Fruit fly (Drosophila melanogaster) whole organism, adult: ENCODE results near the gene laza.

Source experiments
- CG11617 ChIP-seq: fragments of 200-800 bp; sonication (Bioruptor generic); optimal IDR thresholded peaks from 2 replicates; lab custom pipeline; 2017; ENCODE audit warnings: mild to moderate bottlenecking, missing biosample characterization, missing genetic modification reagents, missing genetic modification characterization
- CG12768 ChIP-seq: fragments of 200-800 bp; sonication (Bioruptor generic); optimal IDR thresholded peaks from 2 replicates; lab custom pipeline; 2017; ENCODE audit warnings: missing biosample characterization, missing genetic modification characterization, mild to moderate bottlenecking, moderate library complexity, missing genetic modification reagents
- CG14711 ChIP-seq: fragments of 200-800 bp; sonication (Bioruptor generic); optimal IDR thresholded peaks from 2 replicates; lab custom pipeline; 2018; ENCODE audit warnings: missing biosample characterization, mild to moderate bottlenecking, missing genetic modification characterization, moderate library complexity
- CG1620 ChIP-seq: fragments of 200-800 bp; sonication (Bioruptor generic); optimal IDR thresholded peaks from 2 replicates; lab custom pipeline; 2016; ENCODE audit warnings: missing biosample characterization, missing genetic modification characterization
- CG33017 ChIP-seq: fragments of 200-800 bp; sonication (Bioruptor generic); optimal IDR thresholded peaks from 2 replicates; lab custom pipeline; 2018; ENCODE audit warnings: missing biosample characterization, mild to moderate bottlenecking, missing genetic modification characterization, moderate library complexity
- CG5204 ChIP-seq: fragments of 200-800 bp; sonication (Bioruptor generic); optimal IDR thresholded peaks from 2 replicates; lab custom pipeline; 2016; ENCODE audit warnings: missing biosample characterization, missing genetic modification characterization
- CG7045 ChIP-seq: fragments of 200-800 bp; sonication (Bioruptor generic); optimal IDR thresholded peaks from 2 replicates; lab custom pipeline; 2017; ENCODE audit warnings: missing biosample characterization, mild to moderate bottlenecking, missing genetic modification characterization
- CG7101 ChIP-seq: fragments of 200-800 bp; sonication (Bioruptor generic); optimal IDR thresholded peaks from 2 replicates; lab custom pipeline; 2018; ENCODE audit warnings: missing biosample characterization, mild to moderate bottlenecking, missing genetic modification characterization, moderate library complexity
- Clk ChIP-seq: fragments of 200-800 bp; sonication (Bioruptor generic); optimal IDR thresholded peaks from 2 replicates; lab custom pipeline; 2017; ENCODE audit warnings: missing biosample characterization, missing genetic modification characterization
- Crg-1 ChIP-seq: fragments of 200-800 bp; sonication (Bioruptor generic); optimal IDR thresholded peaks from 2 replicates; lab custom pipeline; 2016; ENCODE audit warnings: missing biosample characterization, missing genetic modification characterization
- Hr96 ChIP-seq: fragments of 200-800 bp; sonication (Bioruptor generic); optimal IDR thresholded peaks from 2 replicates; lab custom pipeline; 2016; ENCODE audit warnings: missing biosample characterization, missing genetic modification characterization
- Mnt ChIP-seq: fragments of 200-800 bp; sonication (Bioruptor generic); optimal IDR thresholded peaks from 2 replicates; lab custom pipeline; 2016; ENCODE audit warnings: missing biosample characterization, mild to moderate bottlenecking, missing genetic modification characterization
- bab1 ChIP-seq: fragments of 200-800 bp; sonication (Bioruptor generic); optimal IDR thresholded peaks from 3 replicates; lab custom pipeline; 2019; ENCODE audit warnings: missing biosample characterization, mild to moderate bottlenecking, missing genetic modification characterization, moderate library complexity
- cic ChIP-seq: fragments of 200-800 bp; sonication (Bioruptor generic); optimal IDR thresholded peaks from 2 replicates; lab custom pipeline; 2017; ENCODE audit warnings: missing biosample characterization, mild to moderate bottlenecking, missing genetic modification characterization, moderate library complexity
- cnc ChIP-seq, 2 experiments: fragments of >200 bp; optimal IDR thresholded peaks; 2 replicates each; lab custom pipeline; 2017
- kay ChIP-seq: fragments of 200-800 bp; sonication (Bioruptor generic); peaks from one replicate; lab custom pipeline; 2016; ENCODE audit warnings: missing biosample characterization, missing genetic modification characterization, borderline replicate concordance
- ovo ChIP-seq: fragments of 200-800 bp; sonication (Bioruptor generic); optimal IDR thresholded peaks from 2 replicates; lab custom pipeline; 2016; ENCODE audit warnings: missing biosample characterization, missing genetic modification characterization
- pad ChIP-seq: fragments of 200-800 bp; sonication (Bioruptor generic); optimal IDR thresholded peaks from 3 replicates; lab custom pipeline; 2017; ENCODE audit warnings: missing biosample characterization, missing genetic modification characterization, mild to moderate bottlenecking, moderate library complexity, missing genetic modification reagents
- tj ChIP-seq: fragments of 200-800 bp; sonication (Bioruptor generic); optimal IDR thresholded peaks from 3 replicates; lab custom pipeline; 2017; ENCODE audit warnings: missing biosample characterization, mild to moderate bottlenecking, missing genetic modification characterization, moderate library complexity
- toe ChIP-seq: fragments of 200-800 bp; sonication (Bioruptor generic); optimal IDR thresholded peaks from 2 replicates; lab custom pipeline; 2016; ENCODE audit warnings: missing biosample characterization, missing genetic modification characterization

The laza gene

DNA sequence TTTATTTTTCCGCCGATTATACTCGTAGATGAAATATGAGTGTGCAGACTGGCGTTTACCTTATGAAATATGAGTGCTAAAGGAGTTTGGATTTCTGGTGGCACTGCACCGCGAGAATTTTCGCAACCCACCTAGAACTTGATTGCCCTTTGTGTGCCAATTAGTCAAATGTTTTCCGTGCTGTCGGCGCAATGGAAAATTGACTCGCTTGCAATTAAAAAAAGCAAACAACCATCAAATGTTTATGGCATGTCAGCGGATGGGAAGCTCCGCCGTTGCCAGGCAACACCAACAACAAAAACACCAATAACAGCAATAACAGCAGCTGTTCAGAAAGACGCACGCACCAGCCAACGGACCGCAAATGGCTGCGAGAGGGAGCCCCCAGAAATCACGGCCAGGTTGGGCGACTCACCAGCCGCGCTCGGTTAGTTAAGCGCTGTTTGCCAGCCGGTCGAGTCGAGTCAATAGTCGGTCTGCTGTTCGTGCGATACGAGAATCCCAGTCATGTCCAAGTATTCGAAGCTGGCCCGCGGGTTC lies 5.5 kb upstream of the laza start:
- TF ChIP-seq Mnt (no peak), tj (GFP tag; lab: Kevin White, UChicago) (peak; percentile 48)

DNA sequence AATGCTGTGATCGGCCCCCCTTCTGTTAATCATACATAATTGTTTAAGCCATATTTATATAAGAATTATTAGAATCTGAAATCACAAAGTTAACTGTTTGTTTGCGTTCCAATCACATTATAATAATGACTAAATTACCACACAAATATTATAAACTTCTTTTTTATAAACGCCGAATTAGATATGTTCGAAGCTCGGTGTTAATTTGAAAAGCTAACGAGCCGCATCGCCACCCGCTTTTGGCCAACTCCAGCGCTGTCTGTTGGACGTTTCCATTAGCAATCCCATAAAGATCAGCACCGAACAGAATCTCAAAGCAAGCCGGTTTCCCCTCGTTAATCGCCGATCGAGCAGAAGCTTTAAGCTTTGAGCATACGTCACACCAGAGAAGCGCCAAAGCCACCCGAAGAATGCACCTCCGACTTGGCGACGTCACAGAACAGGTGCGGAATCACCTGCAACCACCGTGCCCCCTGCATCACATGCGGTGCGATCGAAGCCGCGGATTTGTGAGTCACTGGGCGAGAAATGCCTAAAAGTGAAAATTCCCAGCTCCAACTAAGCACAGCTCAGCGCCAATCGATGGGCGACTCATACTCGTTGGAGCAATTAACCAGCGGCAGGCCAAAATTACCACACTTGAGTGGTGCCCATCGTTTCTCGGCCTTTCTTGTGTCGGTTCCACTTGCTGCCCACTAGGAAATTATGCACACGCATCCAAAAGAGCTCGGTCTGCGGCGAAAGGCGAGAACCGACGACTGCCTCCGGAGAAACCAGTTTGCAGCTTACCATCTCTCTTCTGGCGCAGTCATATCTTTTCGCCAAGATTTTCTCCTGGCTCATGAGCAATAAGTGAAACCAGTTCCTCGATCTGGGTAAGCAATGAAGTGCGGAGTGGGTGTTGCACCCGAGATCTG lies 4.8 kb upstream of the laza start, which contains the start of gene CG11438:
Gene CG11438 (plus strand): TSS at position 134 of the 917 bp plus-strand sequence.
- peak; percentile 54 for TF ChIP-seq pad (GFP tag; lab: Kevin White, UChicago)
- no peak for TF ChIP-seq cic (GFP tag; lab: Kevin White, UChicago)

DNA sequence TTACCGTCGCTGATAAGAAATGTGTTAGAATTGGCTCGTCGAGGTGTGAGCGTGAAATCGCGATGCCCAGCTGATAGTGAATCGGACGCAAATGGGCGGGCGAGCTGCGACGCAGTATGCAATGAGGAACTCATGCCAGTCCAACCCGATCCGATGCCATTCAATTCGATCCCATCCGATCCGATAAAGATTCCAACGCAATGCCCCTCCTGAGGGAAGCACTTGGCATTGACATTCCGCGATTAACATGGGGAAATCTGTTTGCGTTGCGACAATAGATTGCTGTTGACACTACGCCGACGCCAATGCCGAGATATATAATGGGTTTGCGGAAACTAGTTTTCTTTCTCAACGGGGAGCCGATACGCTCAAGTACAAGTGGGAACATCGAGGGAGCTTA lies 2.5 kb upstream of the laza start:
- TF ChIP-seq CG5204 (GFP tag; lab: Kevin White, UChicago) (no peak), CG12768 (GFP tag; lab: Kevin White, UChicago) (peak; percentile 31), ovo (GFP tag; lab: Kevin White, UChicago) (no peak), kay (GFP tag; lab: Kevin White, UChicago) (no peak), Crg-1 (GFP tag; lab: Kevin White, UChicago) (peak; percentile 2), cic (GFP tag; lab: Kevin White, UChicago) (peak; percentile 65), cnc (optimal IDR thresholded peaks at IDR 0.05; lab: Kevin White, UChicago) (no peak), Mnt (no peak), Clk (GFP tag; lab: Kevin White, UChicago) (no peak), Hr96 (GFP tag; lab: Kevin White, UChicago) (peak; percentile 15), CG7101 (tag; lab: Kevin White, UChicago) (no peak), CG14711 (tag; lab: Kevin White, UChicago) (no peak), tj (GFP tag; lab: Kevin White, UChicago) (peak; percentile 11), pad (GFP tag; lab: Kevin White, UChicago) (peak; percentile 65), bab1 (GFP tag; lab: Kevin White, UChicago) (no peak), CG11617 (GFP tag; lab: Kevin White, UChicago) (no peak), CG33017 (tag; lab: Kevin White, UChicago) (no peak), CG1620 (GFP tag; lab: Kevin White, UChicago) (no peak), CG7045 (GFP tag; lab: Kevin White, UChicago) (no peak), toe (GFP tag; lab: Kevin White, UChicago) (no peak)

DNA sequence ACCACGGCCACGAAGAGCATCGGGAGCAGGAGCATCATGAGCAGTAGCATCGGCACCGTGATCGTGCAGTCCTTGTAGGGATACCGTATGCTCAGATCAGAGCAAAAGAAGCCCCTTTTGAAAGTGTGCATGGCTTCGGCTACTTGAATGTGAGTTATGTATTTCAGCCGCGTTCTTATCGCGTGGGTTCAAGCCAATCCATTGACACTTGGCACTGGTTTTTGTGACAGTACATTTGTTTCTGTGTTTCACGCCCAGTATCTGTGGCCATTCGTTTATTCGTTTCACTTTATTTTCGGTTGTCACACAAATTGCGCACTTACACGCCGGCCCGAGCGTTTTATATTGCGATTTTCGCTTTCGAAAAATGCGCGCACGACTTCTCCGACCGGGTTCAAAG lies 503 bp downstream of the laza start:
- TF ChIP-seq Crg-1 (GFP tag; lab: Kevin White, UChicago) (no peak), CG5204 (GFP tag; lab: Kevin White, UChicago) (no peak), bab1 (GFP tag; lab: Kevin White, UChicago) (no peak), cnc (optimal IDR thresholded peaks at IDR 0.05; lab: Kevin White, UChicago) (no peak), CG12768 (GFP tag; lab: Kevin White, UChicago) (no peak), CG7045 (GFP tag; lab: Kevin White, UChicago) (no peak), Hr96 (GFP tag; lab: Kevin White, UChicago) (no peak), CG11617 (GFP tag; lab: Kevin White, UChicago) (no peak), cic (GFP tag; lab: Kevin White, UChicago) (no peak), tj (GFP tag; lab: Kevin White, UChicago) (no peak), Mnt (no peak), kay (GFP tag; lab: Kevin White, UChicago) (no peak)

DNA sequence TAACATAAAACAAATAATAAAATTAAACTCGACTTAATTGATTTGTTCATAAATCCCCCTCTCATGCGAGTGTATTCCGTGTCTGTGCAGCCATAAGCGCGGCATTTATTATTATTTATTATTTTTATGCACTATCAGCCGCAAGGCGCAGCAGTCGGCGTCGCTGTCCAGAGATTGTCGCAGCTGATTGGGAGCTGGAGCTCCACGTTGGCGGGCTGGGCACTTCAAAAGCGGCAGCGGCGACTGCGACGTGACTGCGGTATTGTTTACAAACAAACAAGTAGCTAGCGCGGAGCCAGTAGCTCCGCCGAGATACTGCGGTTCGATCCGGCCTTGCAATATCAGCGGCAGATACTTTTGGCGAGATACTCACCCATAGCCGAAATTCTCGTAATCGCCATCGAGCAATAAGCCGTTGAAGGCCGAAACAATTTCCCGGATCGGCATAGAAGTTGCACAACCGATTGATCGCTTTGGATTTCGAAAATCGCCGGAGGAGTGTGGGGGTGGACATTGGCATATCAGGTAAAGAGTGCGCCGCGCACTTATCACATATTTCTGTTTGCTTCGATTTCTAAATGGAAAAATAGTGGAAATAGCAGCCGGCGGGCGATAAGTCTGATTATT lies 1.9 kb downstream of the laza start:
- TF ChIP-seq Mnt (peak; percentile 26), CG7101 (tag; lab: Kevin White, UChicago) (no peak)

DNA sequence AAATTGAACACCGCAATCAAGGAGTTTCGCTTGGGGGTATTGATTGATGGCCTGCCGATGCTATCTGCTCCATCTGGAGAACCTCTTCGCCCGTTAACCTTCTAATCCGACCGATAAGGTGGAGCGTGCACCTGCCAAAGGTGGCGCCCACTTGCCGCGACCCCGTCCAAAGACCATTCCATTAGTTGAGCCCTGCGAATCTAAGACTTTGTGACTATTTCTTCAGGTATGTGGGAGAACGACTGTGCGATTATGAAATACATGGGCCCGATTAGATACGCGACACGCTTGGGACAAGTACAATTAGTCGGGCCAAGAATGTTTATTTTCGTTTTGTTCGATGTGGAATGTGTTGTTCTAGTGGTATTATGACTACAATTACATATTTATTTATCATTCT lies 2.7 kb downstream of the laza start:
- TF ChIP-seq CG7045 (GFP tag; lab: Kevin White, UChicago) = no peak
- TF ChIP-seq kay (GFP tag; lab: Kevin White, UChicago) = no peak
- TF ChIP-seq tj (GFP tag; lab: Kevin White, UChicago) = no peak

DNA sequence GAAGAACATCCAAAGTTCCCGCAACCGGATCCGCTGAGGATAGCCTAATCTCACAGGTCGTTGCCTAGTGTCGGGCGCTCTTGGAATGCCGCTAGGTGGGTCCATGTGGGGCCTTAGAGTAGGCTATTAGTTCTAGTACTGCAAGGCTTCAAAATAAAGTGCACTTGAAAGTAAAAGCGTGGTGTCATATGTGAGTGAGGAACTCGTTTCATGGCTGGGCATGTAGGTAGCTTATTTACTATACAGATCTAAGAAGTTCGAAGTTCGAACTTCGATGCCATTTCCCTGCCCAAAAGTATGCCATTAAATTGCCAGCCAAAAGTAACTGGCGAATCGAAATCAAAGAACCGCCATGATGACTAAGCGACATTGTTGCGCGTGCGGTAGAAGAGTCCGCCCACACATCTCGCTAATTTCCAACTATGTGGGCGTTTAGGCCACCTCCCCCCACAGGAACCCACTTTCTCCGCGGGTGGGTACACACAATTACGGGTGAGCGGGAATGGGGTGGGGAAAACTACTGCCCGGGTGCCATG lies 4.9 kb downstream of the laza start:
- TF ChIP-seq cnc (optimal IDR thresholded peaks at IDR 0.05; lab: Kevin White, UChicago) (peak in 1 of 2 experiments; percentile 26), Mnt (no peak)
